Worm (Caenorhabditis elegans): Measurements from ENCODE around the gene R11H6.5.

ce11 chrV:14562589-14562988 is 49.4 kb downstream of the R11H6.5 start, which contains the start of gene C53A5.11:
- no peak for TF ChIP-seq snpc-4 (tag; optimal IDR thresholded peaks at IDR 0.05)
- TF ChIP-seq tbx-2 (tag; optimal IDR thresholded peaks at IDR 0.05), result no peak
